Fruit fly (Drosophila melanogaster) whole organism, embryonic: Measurements from ENCODE around the gene fal.

Experiments used
- ATbp ChIP-seq: fragments of 200-800 bp; sonication (Bioruptor generic); optimal IDR thresholded peaks from 2 replicates; lab custom pipeline; 2017; ENCODE audit warnings: missing biosample characterization, mild to moderate bottlenecking, missing genetic modification characterization, missing genetic modification reagents
- Antp ChIP-seq: fragments of 200-800 bp; sonication (Bioruptor generic); optimal IDR thresholded peaks from 3 replicates; lab custom pipeline; 2016; ENCODE audit warnings: missing biosample characterization, missing genetic modification characterization
- Atf3 ChIP-seq: fragments of 200-800 bp; sonication (Bioruptor generic); optimal IDR thresholded peaks from 3 replicates; lab custom pipeline; 2016; ENCODE audit warnings: missing biosample characterization, missing genetic modification characterization
- Bdp1 ChIP-seq: fragments of 200-800 bp; sonication (Bioruptor generic); optimal IDR thresholded peaks from 3 replicates; lab custom pipeline; 2016; ENCODE audit warnings: missing biosample characterization, missing genetic modification characterization
- BtbVII ChIP-seq: fragments of 200-800 bp; sonication (Bioruptor generic); optimal IDR thresholded peaks from 3 replicates; lab custom pipeline; 2017; ENCODE audit warnings: missing biosample characterization, mild to moderate bottlenecking, missing genetic modification characterization
- CG10366 ChIP-seq: fragments of 200-800 bp; sonication (Bioruptor generic); IDR thresholded peaks from 2 replicates; pipeline ENCODE4 v1.3.6; 2022; ENCODE audit warnings: missing biosample characterization, missing genetic modification characterization
- CG11695 ChIP-seq: fragments of 200-800 bp; sonication (Bioruptor generic); IDR thresholded peaks from 3 replicates; pipeline ENCODE4 v1.3.6; 2022; ENCODE audit warnings: missing biosample characterization, missing genetic modification characterization
- CG13123 ChIP-seq: fragments of 200-800 bp; sonication (Bioruptor generic); optimal IDR thresholded peaks from 2 replicates; lab custom pipeline; 2016; ENCODE audit warnings: missing biosample characterization, missing genetic modification characterization
- CG14441 ChIP-seq: fragments of 200-800 bp; sonication (Bioruptor generic); IDR thresholded peaks from 2 replicates; pipeline ENCODE4 v1.3.6; 2022; ENCODE audit warnings: missing biosample characterization, missing genetic modification characterization
- CG2199 ChIP-seq: fragments of 200-800 bp; sonication (Bioruptor generic); IDR thresholded peaks from 3 replicates; pipeline ENCODE4 v1.3.6; 2022; ENCODE audit warnings: missing biosample characterization, missing genetic modification characterization
- CG31365 ChIP-seq: fragments of 200-800 bp; sonication (Bioruptor generic); optimal IDR thresholded peaks from 2 replicates; lab custom pipeline; 2018; ENCODE audit warnings: missing biosample characterization, mild to moderate bottlenecking, missing genetic modification characterization
- CG34376 ChIP-seq: fragments of 200-800 bp; sonication (Bioruptor generic); optimal IDR thresholded peaks from 2 replicates; lab custom pipeline; 2018; ENCODE audit warnings: missing biosample characterization, mild to moderate bottlenecking, missing genetic modification characterization
- CG4820 ChIP-seq: fragments of 200-800 bp; sonication (Bioruptor generic); optimal IDR thresholded peaks from 3 replicates; lab custom pipeline; 2016; ENCODE audit warnings: missing biosample characterization, missing genetic modification characterization
- CG5180 ChIP-seq: fragments of 200-800 bp; sonication (Bioruptor generic); optimal IDR thresholded peaks from 3 replicates; lab custom pipeline; 2017; ENCODE audit warnings: missing biosample characterization, missing genetic modification characterization, mild to moderate bottlenecking, moderate library complexity, missing genetic modification reagents
- CG6272 ChIP-seq: fragments of 200-800 bp; sonication (Bioruptor generic); IDR thresholded peaks from 2 replicates; pipeline ENCODE4 v1.3.6; 2022; ENCODE audit warnings: missing biosample characterization, missing genetic modification characterization
- CG7556 ChIP-seq: fragments of 200-800 bp; sonication (Bioruptor generic); optimal IDR thresholded peaks from 2 replicates; lab custom pipeline; 2017; ENCODE audit warnings: missing biosample characterization, mild to moderate bottlenecking, missing genetic modification characterization
- CG7786 ChIP-seq: fragments of 200-800 bp; sonication (Bioruptor generic); optimal IDR thresholded peaks from 2 replicates; lab custom pipeline; 2016; ENCODE audit warnings: missing biosample characterization, missing genetic modification characterization
- CG7839 ChIP-seq: fragments of 200-800 bp; sonication (Bioruptor generic); optimal IDR thresholded peaks from 3 replicates; lab custom pipeline; 2018; ENCODE audit warnings: missing biosample characterization, mild to moderate bottlenecking, missing genetic modification characterization, moderate library complexity
- CG9609 ChIP-seq: fragments of 200-800 bp; sonication (Bioruptor generic); optimal IDR thresholded peaks from 3 replicates; lab custom pipeline; 2016; ENCODE audit warnings: missing biosample characterization, missing genetic modification characterization
- Camta ChIP-seq: fragments of 200-800 bp; sonication (Bioruptor generic); optimal IDR thresholded peaks from 2 replicates; lab custom pipeline; 2016; ENCODE audit warnings: missing biosample characterization, missing genetic modification characterization
- D19A ChIP-seq: fragments of 200-800 bp; optimal IDR thresholded peaks from 3 replicates; lab custom pipeline; 2019; ENCODE audit warnings: missing biosample characterization, mild to moderate bottlenecking, missing genetic modification characterization, moderate library complexity
- Dip2 ChIP-seq: fragments of 200-800 bp; sonication (Bioruptor generic); IDR thresholded peaks from 2 replicates; pipeline ENCODE4 v1.3.6; 2022; ENCODE audit warnings: missing biosample characterization, missing genetic modification characterization
- ERR ChIP-seq: fragments of 200-800 bp; sonication (Bioruptor generic); optimal IDR thresholded peaks from 2 replicates; lab custom pipeline; 2016; ENCODE audit warnings: missing biosample characterization, missing genetic modification characterization
- HLHmδ ChIP-seq: fragments of 200-800 bp; sonication (Bioruptor generic); optimal IDR thresholded peaks from 2 replicates; lab custom pipeline; 2018; ENCODE audit warnings: missing biosample characterization, mild to moderate bottlenecking, missing genetic modification characterization, moderate library complexity
- Hand ChIP-seq: fragments of 200-800 bp; sonication (Bioruptor generic); optimal IDR thresholded peaks from 2 replicates; lab custom pipeline; 2017; ENCODE audit warnings: mild to moderate bottlenecking, missing biosample characterization, missing genetic modification reagents, missing genetic modification characterization
- Mad ChIP-seq: fragments of 200-800 bp; sonication (Bioruptor generic); optimal IDR thresholded peaks from 2 replicates; lab custom pipeline; 2016; ENCODE audit warnings: missing biosample characterization, missing genetic modification characterization
- Nf-YC ChIP-seq: fragments of 200-800 bp; optimal IDR thresholded peaks from 3 replicates; lab custom pipeline; 2019; ENCODE audit warnings: missing biosample characterization, mild to moderate bottlenecking, missing genetic modification characterization, moderate library complexity
- Rx ChIP-seq: fragments of 200-800 bp; sonication (Bioruptor generic); IDR thresholded peaks from 2 replicates; pipeline ENCODE4 v1.3.6; 2022; ENCODE audit warnings: missing biosample characterization, missing genetic modification characterization
- Spps ChIP-seq: fragments of 200-800 bp; sonication (Bioruptor generic); optimal IDR thresholded peaks from 2 replicates; lab custom pipeline; 2018; ENCODE audit warnings: missing biosample characterization, mild to moderate bottlenecking, missing genetic modification characterization
- ara ChIP-seq: fragments of 200-800 bp; sonication (Bioruptor generic); IDR thresholded peaks from 2 replicates; pipeline ENCODE4 v1.3.6; 2022; ENCODE audit warnings: missing biosample characterization, missing genetic modification characterization
- bowl ChIP-seq: fragments of 200-800 bp; sonication (Bioruptor generic); IDR thresholded peaks from 2 replicates; pipeline ENCODE4 v1.3.6; 2022; ENCODE audit warnings: missing biosample characterization, missing genetic modification characterization
- cas ChIP-seq: fragments of 200-800 bp; sonication (Bioruptor generic); IDR thresholded peaks from 2 replicates; pipeline ENCODE4 v1.3.6; 2022; ENCODE audit warnings: missing biosample characterization, missing genetic modification characterization
- crc ChIP-seq: fragments of 200-800 bp; sonication (Bioruptor generic); optimal IDR thresholded peaks from 2 replicates; lab custom pipeline; 2016; ENCODE audit warnings: missing biosample characterization, missing genetic modification characterization
- dmrt99B ChIP-seq: fragments of 200-800 bp; sonication (Bioruptor generic); optimal IDR thresholded peaks from 2 replicates; lab custom pipeline; 2018; ENCODE audit warnings: missing biosample characterization, mild to moderate bottlenecking, missing genetic modification characterization, moderate library complexity
- esg ChIP-seq: fragments of 200-800 bp; sonication (Bioruptor generic); conservative IDR thresholded peaks from 2 replicates; pipeline ENCODE4 v1.3.6; 2022; ENCODE audit warnings: missing biosample characterization, missing genetic modification characterization
- fd64A ChIP-seq: fragments of 200-800 bp; sonication (Bioruptor generic); optimal IDR thresholded peaks from 3 replicates; lab custom pipeline; 2018; ENCODE audit warnings: missing biosample characterization, mild to moderate bottlenecking, missing genetic modification characterization
- hth ChIP-seq: fragments of >200 bp; optimal IDR thresholded peaks from 2 replicates; lab custom pipeline; 2017; ENCODE audit warnings: inconsistent platforms
- inv ChIP-seq: fragments of 200-800 bp; sonication (Bioruptor generic); IDR thresholded peaks from 2 replicates; pipeline ENCODE4 v1.3.6; 2022; ENCODE audit warnings: missing biosample characterization, missing genetic modification characterization; ENCODE audit not compliant: partially characterized antibody
- kah ChIP-seq: fragments of 200-800 bp; sonication (Bioruptor generic); optimal IDR thresholded peaks from 2 replicates; lab custom pipeline; 2018; ENCODE audit warnings: missing biosample characterization, mild to moderate bottlenecking, missing genetic modification characterization
- kni ChIP-seq: fragments of 200-800 bp; sonication (Bioruptor generic); optimal IDR thresholded peaks from 3 replicates; lab custom pipeline; 2017; ENCODE audit warnings: mild to moderate bottlenecking, missing biosample characterization, missing genetic modification reagents, missing genetic modification characterization
- lola ChIP-seq, 3 experiments: fragments of >200 bp in 2 of 3; fragments of 200-800 bp in 1 of 3; sonication (Bioruptor generic) in 1 of 3; optimal IDR thresholded peaks; 2 replicates each; lab custom pipeline; 2017 to 2019; ENCODE audit warnings: missing biosample characterization in 3 of 3, missing genetic modification characterization in 3 of 3, mild to moderate bottlenecking in 1 of 3, moderate library complexity in 1 of 3
- nerfin-1 ChIP-seq: fragments of 200-800 bp; sonication (Bioruptor generic); optimal IDR thresholded peaks from 3 replicates; lab custom pipeline; 2019; ENCODE audit warnings: missing biosample characterization, mild to moderate bottlenecking, missing genetic modification characterization, moderate library complexity
- nerfin-2 ChIP-seq: fragments of 200-800 bp; sonication (Bioruptor generic); IDR thresholded peaks from 2 replicates; pipeline ENCODE4 v1.3.6; 2022; ENCODE audit warnings: missing biosample characterization, missing genetic modification characterization; ENCODE audit not compliant: partially characterized antibody
- pb ChIP-seq: fragments of 200-800 bp; sonication (Bioruptor generic); optimal IDR thresholded peaks from 3 replicates; lab custom pipeline; 2016; ENCODE audit warnings: missing biosample characterization, missing genetic modification characterization
- pita ChIP-seq: fragments of 200-800 bp; sonication (Bioruptor generic); optimal IDR thresholded peaks from 2 replicates; lab custom pipeline; 2017; ENCODE audit warnings: missing biosample characterization, mild to moderate bottlenecking, missing genetic modification characterization
- row ChIP-seq: fragments of 200-800 bp; sonication (Bioruptor generic); IDR thresholded peaks from 3 replicates; pipeline ENCODE4 v1.3.6; 2022; ENCODE audit warnings: missing biosample characterization, missing genetic modification characterization
- sd ChIP-seq: fragments of 200-800 bp; sonication (Bioruptor generic); optimal IDR thresholded peaks from 3 replicates; lab custom pipeline; 2018; ENCODE audit warnings: missing biosample characterization, mild to moderate bottlenecking, missing genetic modification characterization, moderate library complexity
- sens-2 ChIP-seq: fragments of 200-800 bp; sonication (Bioruptor generic); IDR thresholded peaks from 2 replicates; pipeline ENCODE4 v1.3.6; 2022; ENCODE audit warnings: missing biosample characterization, missing genetic modification characterization
- slou ChIP-seq: fragments of 200-800 bp; sonication (Bioruptor generic); optimal IDR thresholded peaks from 3 replicates; lab custom pipeline; 2016; ENCODE audit warnings: missing biosample characterization, missing genetic modification characterization
- tgo ChIP-seq: fragments of 200-800 bp; sonication (Bioruptor generic); IDR thresholded peaks from 3 replicates; pipeline ENCODE4 v1.3.6; 2022; ENCODE audit warnings: missing biosample characterization, missing genetic modification characterization
- tio ChIP-seq: fragments of 200-800 bp; sonication (Bioruptor generic); optimal IDR thresholded peaks from 2 replicates; lab custom pipeline; 2017; ENCODE audit warnings: missing biosample characterization, missing genetic modification characterization, inconsistent platforms
- z ChIP-seq: fragments of 200-800 bp; sonication (Bioruptor generic); IDR thresholded peaks from 3 replicates; pipeline ENCODE4 v1.3.6; 2022; ENCODE audit warnings: missing biosample characterization, missing genetic modification characterization

fal gene

dm6 chr3L:19264141-19264487, 30.2 kb upstream of the fal start, which contains the start of gene Max (continued):
- TF ChIP-seq CG11695 (GFP tag; lab: Robert Waterston, UW) (peak; percentile 58; the same call in 1 of the 3 replicates), CG14441 (GFP tag; lab: Robert Waterston, UW) (peak; percentile 76), kni (no peak), CG7839 (tag; lab: Kevin White, UChicago) (peak; percentile 72), kah (GFP tag; lab: Kevin White, UChicago) (peak; percentile 30), tio (GFP tag; lab: Kevin White, UChicago) (no peak), fd64A (no peak), tgo (GFP tag; lab: Robert Waterston, UW) (peak; percentile 72), CG34376 (peak; percentile 46), cas (no peak), nerfin-1 (tag; lab: Kevin White, UChicago) (peak; percentile 28), row (GFP tag; lab: Robert Waterston, UW) (peak; percentile 89), bowl (GFP tag; lab: Robert Waterston, UW) (no peak; the same call in 1 of the 2 replicates), ERR (GFP tag; lab: Kevin White, UChicago) (no peak), dmrt99B (tag; lab: Kevin White, UChicago) (no peak), pb (GFP tag; lab: Kevin White, UChicago) (no peak), ara (peak; percentile 79), CG5180 (no peak), CG31365 (tag; lab: Kevin White, UChicago) (peak; percentile 23), BtbVII (GFP tag; lab: Kevin White, UChicago) (peak; percentile 71), Rx (peak; percentile 53), CG10366 (GFP tag; lab: Robert Waterston, UW) (peak; percentile 77), Spps (tag; lab: Kevin White, UChicago) (peak; percentile 44), D19A (tag; lab: Kevin White, UChicago) (peak; percentile 66), HLHmδ (GFP tag; lab: Kevin White, UChicago) (no peak), CG2199 (GFP tag; lab: Robert Waterston, UW) (no peak), sd (tag; lab: Kevin White, UChicago) (peak; percentile 64), CG13123 (GFP tag; lab: Kevin White, UChicago) (peak; percentile 52), Mad (GFP tag; lab: Kevin White, UChicago) (peak; percentile 36), hth (lab: Kevin White, UChicago) (no peak), Atf3 (GFP tag; lab: Kevin White, UChicago) (no peak), CG6272 (GFP tag; lab: Robert Waterston, UW) (no peak), CG7786 (GFP tag; lab: Kevin White, UChicago) (no peak), Dip2 (no peak), inv (no peak), CG4820 (GFP tag; lab: Kevin White, UChicago) (peak; percentile 13), Hand (GFP tag; lab: Kevin White, UChicago) (peak; percentile 21), nerfin-2 (GFP tag; lab: Robert Waterston, UW) (no peak), Camta (GFP tag; lab: Kevin White, UChicago) (no peak), pita (GFP tag; lab: Kevin White, UChicago) (no peak), Nf-YC (tag; lab: Kevin White, UChicago) (no peak), Antp (GFP tag; lab: Kevin White, UChicago) (no peak), lola (GFP tag; optimal IDR thresholded peaks at IDR 0.05; lab: Kevin White, UChicago) (peak in 1 of 3 experiments; percentile 66), esg (GFP tag; lab: Robert Waterston, UW) (peak; percentile 45), CG9609 (no peak), CG7556 (peak; percentile 13), crc (GFP tag; lab: Kevin White, UChicago) (no peak), ATbp (GFP tag; lab: Kevin White, UChicago) (peak; percentile 0), Bdp1 (peak; percentile 24), z (GFP tag; lab: Robert Waterston, UW) (no peak), slou (GFP tag; lab: Kevin White, UChicago) (peak; percentile 24), sens-2 (GFP tag; lab: Robert Waterston, UW) (0 out of 2 replicates have a peak, but pooled peaks have one; percentile 20)
